Worm (Caenorhabditis elegans) whole organism, L4/young adult: ENCODE results near the gene prk-2.

Source experiments
- dao-5 ChIP-seq: sonication (generic microtip); optimal IDR thresholded peaks from 2 replicates; lab custom pipeline; 2016; ENCODE audit warnings: missing genotype, missing genetic modification characterization, moderate library complexity, missing compliant biosample characterization
- him-1 ChIP-seq: sonication (generic microtip); optimal IDR thresholded peaks from 2 replicates; lab custom pipeline; 2016; ENCODE audit warnings: missing genotype, missing genetic modification reagents, missing genetic modification characterization, missing compliant biosample characterization

- TF ChIP-seq him-1 (tag; lab: Kevin White, UChicago) (no peak), dao-5 (no peak)
These were observed at the start of gene prk-2 for ce11 chrIII:3370054-3370453.
